Worm (Caenorhabditis elegans) whole organism, L4 larva: ENCODE measurements around the gene C04E12.5.

ENCODE experiments used
- F10B5.3 ChIP-seq: sonication (generic microtip); optimal IDR thresholded peaks from 2 replicates; lab custom pipeline; 2016; ENCODE audit warnings: mild to moderate bottlenecking, missing genetic modification characterization, missing compliant biosample characterization
- F44E2.7 ChIP-seq: fragments of 200-800 bp; sonication (Bioruptor generic); IDR thresholded peaks from 2 replicates; pipeline ENCODE4 v2.1.2; 2022; ENCODE audit warnings: missing genetic modification characterization, missing compliant biosample characterization
- F49E8.2 ChIP-seq: sonication (generic microtip); optimal IDR thresholded peaks from 2 replicates; lab custom pipeline; 2016; ENCODE audit warnings: missing compliant biosample characterization, mild to moderate bottlenecking, missing genetic modification characterization, borderline replicate concordance
- R02D3.7 ChIP-seq: fragments of 150-350 bp; sonication (generic microtip); optimal IDR thresholded peaks from 3 replicates; lab custom pipeline; 2014; ENCODE audit warnings: missing biosample characterization, missing genetic modification characterization
- Y105C5A.15 ChIP-seq: fragments of 200-800 bp; sonication (Bioruptor generic); IDR thresholded peaks from 2 replicates; pipeline ENCODE4 v1.3.6; 2022; ENCODE audit warnings: missing genetic modification characterization, missing compliant biosample characterization
- aha-1 ChIP-seq: fragments of 150-350 bp; peaks from one replicate; lab custom pipeline; 2014; ENCODE audit warnings: missing biosample characterization, missing genetic modification characterization
- arid-1 ChIP-seq: fragments of 200-800 bp; sonication (Bioruptor generic); conservative IDR thresholded peaks from 2 replicates; pipeline ENCODE4 v1.3.6; 2022; ENCODE audit warnings: missing genetic modification reagents, missing genetic modification characterization, missing compliant biosample characterization
- ceh-20 ChIP-seq: fragments of 200-800 bp; sonication (Bioruptor generic); IDR thresholded peaks from 2 replicates; pipeline ENCODE4 v1.3.6; 2022; ENCODE audit warnings: missing genetic modification reagents, missing genetic modification characterization, missing compliant biosample characterization
- ceh-28 ChIP-seq: fragments of 150-350 bp; optimal IDR thresholded peaks from 2 replicates; lab custom pipeline; 2014; ENCODE audit warnings: missing biosample characterization, missing genetic modification reagents, missing genetic modification characterization
- ceh-62 ChIP-seq: sonication (generic microtip); optimal IDR thresholded peaks from 2 replicates; lab custom pipeline; 2017; ENCODE audit warnings: missing biosample characterization, missing genetic modification characterization
- cey-2 ChIP-seq: sonication (generic microtip); optimal IDR thresholded peaks from 3 replicates; lab custom pipeline; 2017; ENCODE audit warnings: missing genetic modification characterization, mild to moderate bottlenecking, missing compliant biosample characterization, antibody characterized with exemption, borderline replicate concordance; ENCODE audit not compliant: insufficient read depth
- dmd-6 ChIP-seq: fragments of 200-800 bp; sonication (Bioruptor generic); IDR thresholded peaks from 2 replicates; pipeline ENCODE4 v1.3.6; 2022; ENCODE audit warnings: missing genetic modification reagents, missing genetic modification characterization, missing compliant biosample characterization
- dmd-8 ChIP-seq: fragments of 200-800 bp; sonication (Bioruptor generic); IDR thresholded peaks from 2 replicates; pipeline ENCODE4 v1.3.6; 2022; ENCODE audit warnings: missing genetic modification characterization, missing compliant biosample characterization
- fkh-10 ChIP-seq: fragments of 150-350 bp; optimal IDR thresholded peaks from 2 replicates; lab custom pipeline; 2014; ENCODE audit warnings: missing biosample characterization, missing genetic modification reagents, missing genetic modification characterization
- hlh-30 ChIP-seq: sonication (generic microtip); optimal IDR thresholded peaks from 2 replicates; lab custom pipeline; 2017; ENCODE audit warnings: antibody characterized with exemption, mild to moderate bottlenecking, missing genetic modification characterization, missing compliant biosample characterization; ENCODE audit not compliant: insufficient read depth
- lin-1 ChIP-seq: fragments of 200-800 bp; sonication (Bioruptor generic); IDR thresholded peaks from 2 replicates; pipeline ENCODE4 v1.3.6; 2022; ENCODE audit warnings: missing genetic modification reagents, missing genetic modification characterization, missing compliant biosample characterization
- lin-15B ChIP-seq: fragments of 150-350 bp; sonication (generic microtip); optimal IDR thresholded peaks from 3 replicates; lab custom pipeline; 2014; ENCODE audit warnings: missing biosample characterization, missing genetic modification characterization
- lin-38 ChIP-seq: fragments of 200-800 bp; sonication (Bioruptor generic); IDR thresholded peaks from 2 replicates; pipeline ENCODE4 v1.3.6; 2022; ENCODE audit warnings: missing genetic modification reagents, missing genetic modification characterization, missing compliant biosample characterization
- mdt-29 ChIP-seq: fragments of 200-800 bp; sonication (Bioruptor generic); IDR thresholded peaks from 2 replicates; pipeline ENCODE4 v1.3.6; 2022; ENCODE audit warnings: missing genetic modification reagents, missing genetic modification characterization, missing compliant biosample characterization
- mxl-3 ChIP-seq: fragments of 200-800 bp; sonication (Bioruptor generic); optimal IDR thresholded peaks from 2 replicates; lab custom pipeline; 2018; ENCODE audit warnings: mild to moderate bottlenecking, missing genetic modification characterization, missing compliant biosample characterization
- nhr-10 ChIP-seq: fragments of 150-350 bp; optimal IDR thresholded peaks from 2 replicates; lab custom pipeline; 2014; ENCODE audit warnings: missing biosample characterization, missing genetic modification characterization
- nhr-11 ChIP-seq: fragments of 150-350 bp; optimal IDR thresholded peaks from 2 replicates; lab custom pipeline; 2014; ENCODE audit warnings: missing biosample characterization, missing genetic modification characterization
- nhr-237 ChIP-seq: sonication (generic microtip); optimal IDR thresholded peaks from 2 replicates; lab custom pipeline; 2017; ENCODE audit warnings: missing biosample characterization, missing genetic modification characterization
- nhr-41 ChIP-seq: fragments of 200-800 bp; sonication (Bioruptor generic); IDR thresholded peaks from 2 replicates; pipeline ENCODE4 v1.3.6; 2022; ENCODE audit warnings: missing genetic modification reagents, missing genetic modification characterization, missing compliant biosample characterization
- nhr-6 ChIP-seq: fragments of 150-350 bp; optimal IDR thresholded peaks from 2 replicates; lab custom pipeline; 2014; ENCODE audit warnings: missing biosample characterization, missing genetic modification characterization
- nhr-76 ChIP-seq: fragments of 150-350 bp; optimal IDR thresholded peaks from 2 replicates; lab custom pipeline; 2014; ENCODE audit warnings: missing biosample characterization, missing genetic modification characterization
- pqm-1 ChIP-seq: sonication (generic microtip); optimal IDR thresholded peaks from 2 replicates; lab custom pipeline; 2017; ENCODE audit warnings: missing biosample characterization, missing genetic modification characterization
- sdz-12 ChIP-seq: fragments of 200-800 bp; sonication (Bioruptor generic); optimal IDR thresholded peaks from 2 replicates; lab custom pipeline; 2018; ENCODE audit warnings: mild to moderate bottlenecking, missing genetic modification characterization, missing compliant biosample characterization
- set-16 ChIP-seq: fragments of 200-800 bp; sonication (Bioruptor generic); IDR thresholded peaks from 2 replicates; pipeline ENCODE4 v1.3.6; 2022; ENCODE audit warnings: missing genetic modification reagents, missing genetic modification characterization, missing compliant biosample characterization
- snpc-4 ChIP-seq: fragments of 150-350 bp; optimal IDR thresholded peaks from 2 replicates; lab custom pipeline; 2014; ENCODE audit warnings: missing biosample characterization, missing genetic modification characterization
- tag-97 ChIP-seq: fragments of 200-800 bp; sonication (Bioruptor generic); IDR thresholded peaks from 2 replicates; pipeline ENCODE4 v1.3.6; 2022; ENCODE audit warnings: missing genetic modification characterization, missing compliant biosample characterization
- tra-1 ChIP-seq: fragments of 200-800 bp; sonication (Bioruptor generic); IDR thresholded peaks from 2 replicates; pipeline ENCODE4 v1.3.6; 2022; ENCODE audit warnings: missing genetic modification reagents, missing genetic modification characterization, missing compliant biosample characterization
- unc-130 ChIP-seq: sonication (generic microtip); optimal IDR thresholded peaks from 2 replicates; lab custom pipeline; 2016; ENCODE audit warnings: missing genetic modification reagents, missing genetic modification characterization, missing compliant biosample characterization
- vab-7 ChIP-seq: fragments of 200-800 bp; sonication (Bioruptor generic); IDR thresholded peaks from 2 replicates; pipeline ENCODE4 v1.3.6; 2022; ENCODE audit warnings: missing genetic modification reagents, missing genetic modification characterization, missing compliant biosample characterization
- zip-11 ChIP-seq: fragments of 200-800 bp; sonication (Bioruptor generic); IDR thresholded peaks from 2 replicates; pipeline ENCODE4 v1.3.6; 2022; ENCODE audit warnings: missing genetic modification characterization, missing compliant biosample characterization
- ztf-7 ChIP-seq: fragments of 150-350 bp; optimal IDR thresholded peaks from 2 replicates; lab custom pipeline; 2014; ENCODE audit warnings: missing biosample characterization, missing genetic modification characterization

Gene C04E12.5

DNA sequence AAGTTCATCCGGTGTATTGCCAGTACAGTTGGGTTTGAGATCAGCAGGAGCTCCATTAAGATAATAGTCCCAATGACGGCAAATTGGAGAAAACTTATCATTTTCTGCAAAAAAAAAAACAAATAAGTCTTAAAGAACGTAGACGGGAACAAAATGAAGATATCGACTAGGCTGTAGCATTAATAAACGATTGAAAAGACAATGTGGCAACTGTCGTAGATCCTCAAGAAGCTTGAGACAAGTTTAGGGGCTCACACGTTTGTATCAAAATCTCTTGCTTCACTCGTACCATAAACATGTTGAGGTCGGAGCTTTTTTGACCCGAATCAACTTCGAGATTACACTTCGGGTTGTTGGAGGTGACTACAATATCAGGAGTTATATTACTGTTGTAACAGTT, 38.4 kb upstream of the C04E12.5 start, which contains the start of gene F35F10.14 (continued):
- TF ChIP-seq ceh-62 (tag; lab: Kevin White, UChicago), result no peak
- TF ChIP-seq nhr-11 (tag; lab: Kevin White, UChicago), result no peak
- TF ChIP-seq, all 104 proteins: peak for 0

DNA sequence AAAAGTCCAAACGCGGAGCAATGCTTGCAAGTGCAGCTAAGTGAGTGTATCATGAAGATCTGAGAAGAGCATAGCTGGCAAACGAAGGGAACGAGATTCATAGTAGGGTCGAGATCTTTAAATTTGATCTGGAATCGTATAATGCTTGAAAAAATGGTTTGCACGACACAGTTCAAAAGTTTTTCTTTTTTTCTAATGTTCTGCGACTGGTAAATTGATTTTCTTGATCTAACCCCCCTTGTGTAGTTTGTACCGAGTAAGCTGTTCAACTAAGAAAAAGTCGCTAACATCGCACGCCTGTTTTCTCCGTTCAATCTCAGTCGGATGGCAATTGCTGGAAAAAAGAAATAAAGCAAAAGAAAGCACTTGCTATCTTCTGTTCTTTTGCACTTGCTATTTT, 37.9 kb upstream of the C04E12.5 start, which contains the start of gene C17B7.14:
Gene C17B7.14, minus strand, starts transcription at position 101 of the 400 bp plus-strand sequence.
- TF ChIP-seq Y105C5A.15 (GFP tag; lab: Robert Waterston, UW) (no peak), arid-1 (GFP tag; lab: Robert Waterston, UW) (no peak), tag-97 (GFP tag; lab: Robert Waterston, UW) (no peak), mxl-3 (GFP tag; lab: Kevin White, UChicago) (no peak), nhr-41 (GFP tag; lab: Robert Waterston, UW) (no peak), ceh-28 (no peak), lin-15B (tag; lab: Kevin White, UChicago) (no peak)
- TF ChIP-seq, all 104 proteins: peak for 0

DNA sequence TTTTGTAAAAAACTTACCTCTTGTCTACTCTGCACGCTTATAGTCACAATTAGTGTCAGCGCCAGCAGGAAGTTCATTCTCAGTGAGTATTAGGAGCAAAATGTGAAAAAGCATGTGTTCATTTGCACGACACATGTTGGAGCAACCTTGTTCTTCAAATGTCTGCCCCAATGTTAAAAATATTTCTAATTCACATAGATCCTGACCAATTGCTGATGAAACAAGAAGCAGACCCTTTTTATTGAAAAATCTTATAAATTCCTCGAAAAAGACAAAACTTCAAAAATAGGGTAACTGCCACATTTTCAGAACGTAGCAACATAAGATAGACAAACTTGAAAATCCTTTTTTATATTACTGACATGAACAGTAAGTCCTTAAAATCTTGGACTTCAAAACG, 34.2 kb upstream of the C04E12.5 start, which contains the start of gene C17B7.8:
Gene C17B7.8, minus strand, starts transcription at position 101 of the 400 bp plus-strand sequence.
- TF ChIP-seq cey-2 (no peak), nhr-41 (GFP tag; lab: Robert Waterston, UW) (no peak), aha-1 (tag; lab: Kevin White, UChicago) (peak; percentile 31), F49E8.2 (tag; lab: Kevin White, UChicago) (no peak)
- TF ChIP-seq, all 104 proteins: peak for 1

DNA sequence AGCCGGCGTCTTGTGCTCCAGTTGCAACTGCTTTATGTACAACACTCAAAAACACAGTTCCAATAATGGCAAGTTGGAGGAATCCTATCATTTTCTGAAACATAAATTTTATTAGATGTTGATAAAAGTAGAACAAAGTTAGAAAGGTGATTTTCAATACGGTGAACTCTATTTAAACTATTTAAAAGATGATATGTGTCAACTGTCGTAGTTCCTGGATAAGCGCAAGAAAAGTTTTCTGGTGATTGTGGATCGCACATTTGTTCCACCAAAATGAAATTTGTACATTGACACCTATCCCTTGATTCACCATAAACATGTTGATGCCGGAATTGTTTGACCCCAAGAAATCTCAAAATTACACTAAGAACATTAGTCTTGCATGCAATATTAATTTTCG, 26.3 kb upstream of the C04E12.5 start, which contains the start of gene C17B7.9:
Gene C17B7.9, minus strand, starts transcription at position 101 of the 400 bp plus-strand sequence.
- TF ChIP-seq tra-1, result no peak
- no peak for TF ChIP-seq dmd-6 (GFP tag; lab: Robert Waterston, UW)
- no peak for TF ChIP-seq unc-130 (GFP tag; lab: Kevin White, UChicago)
- no peak for TF ChIP-seq mxl-3 (GFP tag; lab: Kevin White, UChicago)
- TF ChIP-seq F44E2.7, result no peak
- TF ChIP-seq F10B5.3 (tag; lab: Kevin White, UChicago), result no peak
- no peak for TF ChIP-seq sdz-12 (GFP tag; lab: Kevin White, UChicago)
- no peak for TF ChIP-seq mdt-29 (GFP tag; lab: Robert Waterston, UW)
- TF ChIP-seq dmd-8 (GFP tag; lab: Robert Waterston, UW), result no peak
- TF ChIP-seq tag-97 (GFP tag; lab: Robert Waterston, UW), result no peak
- no peak for TF ChIP-seq lin-15B (tag; lab: Kevin White, UChicago)
- TF ChIP-seq nhr-6, result no peak
- TF ChIP-seq pqm-1 (tag; lab: Kevin White, UChicago), result no peak
- no peak for TF ChIP-seq snpc-4 (tag; lab: Kevin White, UChicago)
- TF ChIP-seq lin-38 (GFP tag; lab: Robert Waterston, UW), result no peak
- TF ChIP-seq lin-1 (GFP tag; lab: Robert Waterston, UW), result no peak
- TF ChIP-seq nhr-76 (tag; lab: Kevin White, UChicago), result no peak

DNA sequence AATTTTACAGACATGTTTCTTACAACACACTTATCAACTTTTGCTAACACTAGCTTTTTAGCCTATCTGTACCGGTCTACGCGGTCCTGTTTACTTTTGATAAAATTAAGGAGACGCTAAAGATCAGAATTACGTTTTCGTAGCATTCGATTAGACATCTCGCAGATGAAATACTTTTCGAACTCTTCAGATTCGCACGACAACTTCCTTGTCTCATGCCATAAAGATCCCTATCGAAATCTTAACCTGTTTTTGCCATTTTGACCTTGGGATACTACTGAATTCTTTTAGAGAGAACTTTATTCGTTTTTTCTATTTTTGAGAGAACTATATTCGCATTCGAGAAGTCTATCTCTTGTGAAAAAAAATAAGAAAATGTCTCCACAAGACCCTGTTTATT, 25.0 kb upstream of the C04E12.5 start, which contains the start of gene C17B7.5:
Gene C17B7.5, plus strand, starts transcription at position 301 of the 400 bp plus-strand sequence.
- TF ChIP-seq dmd-8 (GFP tag; lab: Robert Waterston, UW), result no peak
- TF ChIP-seq ceh-20 (GFP tag; lab: Robert Waterston, UW), result no peak
- no peak for TF ChIP-seq snpc-4 (tag; lab: Kevin White, UChicago)
- no peak for TF ChIP-seq F44E2.7
- no peak for TF ChIP-seq set-16
- no peak for TF ChIP-seq nhr-11 (tag; lab: Kevin White, UChicago)
- TF ChIP-seq nhr-10 (tag; lab: Kevin White, UChicago), result no peak
- no peak for TF ChIP-seq nhr-237
- no peak for TF ChIP-seq R02D3.7 (tag; lab: Kevin White, UChicago)
- TF ChIP-seq vab-7, result no peak
- TF ChIP-seq zip-11, result no peak
- no peak for TF ChIP-seq sdz-12 (GFP tag; lab: Kevin White, UChicago)
- TF ChIP-seq fkh-10 (GFP tag; lab: Kevin White, UChicago), result no peak
- TF ChIP-seq hlh-30 (tag; lab: Kevin White, UChicago), result no peak
- TF ChIP-seq F49E8.2 (tag; lab: Kevin White, UChicago), result no peak
- TF ChIP-seq ztf-7 (tag; lab: Kevin White, UChicago), result no peak
